Fruit fly (Drosophila melanogaster) whole organism, embryonic: ENCODE measurements around the gene heix.

Experiments
- Adf1 ChIP-seq: fragments of 200-800 bp; sonication (Bioruptor generic); IDR thresholded peaks from 2 replicates; pipeline ENCODE4 v1.3.6; 2022; ENCODE audit warnings: missing biosample characterization, missing genetic modification characterization
- Asciz ChIP-seq: fragments of 200-800 bp; sonication (Bioruptor generic); optimal IDR thresholded peaks from 2 replicates; lab custom pipeline; 2017; ENCODE audit warnings: missing biosample characterization, mild to moderate bottlenecking, missing genetic modification characterization, missing genetic modification reagents
- BEAF-32 ChIP-seq: fragments of 200-800 bp; sonication (Bioruptor generic); optimal IDR thresholded peaks from 3 replicates; lab custom pipeline; 2017; ENCODE audit warnings: missing biosample characterization, missing genetic modification characterization, mild to moderate bottlenecking, moderate library complexity, missing genetic modification reagents
- Bdp1 ChIP-seq: fragments of 200-800 bp; sonication (Bioruptor generic); optimal IDR thresholded peaks from 3 replicates; lab custom pipeline; 2016; ENCODE audit warnings: missing biosample characterization, missing genetic modification characterization
- CG10959 ChIP-seq: fragments of 200-800 bp; sonication (Bioruptor generic); IDR thresholded peaks from 2 replicates; pipeline ENCODE4 v1.3.6; 2022; ENCODE audit warnings: missing biosample characterization, missing genetic modification characterization
- CG12236 ChIP-seq: fragments of 200-800 bp; sonication (Bioruptor generic); optimal IDR thresholded peaks from 2 replicates; lab custom pipeline; 2016; ENCODE audit warnings: missing biosample characterization, missing genetic modification characterization
- CG12299 ChIP-seq: fragments of 200-800 bp; sonication (Bioruptor generic); optimal IDR thresholded peaks from 2 replicates; lab custom pipeline; 2018; ENCODE audit warnings: missing biosample characterization, mild to moderate bottlenecking, missing genetic modification characterization
- CG12769 ChIP-seq: fragments of 200-800 bp; sonication (Bioruptor generic); optimal IDR thresholded peaks from 2 replicates; lab custom pipeline; 2019; ENCODE audit warnings: missing biosample characterization, mild to moderate bottlenecking, missing genetic modification characterization, moderate library complexity
- CG14710 ChIP-seq: fragments of 200-800 bp; sonication (Bioruptor generic); optimal IDR thresholded peaks from 3 replicates; lab custom pipeline; 2019; ENCODE audit warnings: missing biosample characterization, mild to moderate bottlenecking, missing genetic modification characterization, moderate library complexity
- CG1529 ChIP-seq: fragments of 200-800 bp; sonication (Bioruptor generic); optimal IDR thresholded peaks from 3 replicates; lab custom pipeline; 2018; ENCODE audit warnings: missing biosample characterization, missing genetic modification characterization
- CG1647 ChIP-seq: fragments of 200-800 bp; sonication (Bioruptor generic); optimal IDR thresholded peaks from 3 replicates; lab custom pipeline; 2016; ENCODE audit warnings: missing biosample characterization, missing genetic modification characterization
- CG2129 ChIP-seq: fragments of 200-800 bp; sonication (Bioruptor generic); IDR thresholded peaks from 2 replicates; pipeline ENCODE4 v1.3.6; 2022; ENCODE audit warnings: missing biosample characterization, missing genetic modification characterization; ENCODE audit not compliant: partially characterized antibody
- CG2678 ChIP-seq: fragments of 200-800 bp; sonication (Bioruptor generic); optimal IDR thresholded peaks from 3 replicates; lab custom pipeline; 2019; ENCODE audit warnings: missing biosample characterization, mild to moderate bottlenecking, missing genetic modification characterization, moderate library complexity
- CG2712 ChIP-seq: fragments of 200-800 bp; optimal IDR thresholded peaks from 3 replicates; lab custom pipeline; 2019; ENCODE audit warnings: missing biosample characterization, mild to moderate bottlenecking, missing genetic modification characterization, moderate library complexity
- CG2889 ChIP-seq: fragments of 200-800 bp; sonication (Bioruptor generic); IDR thresholded peaks from 3 replicates; pipeline ENCODE4 v1.3.6; 2022; ENCODE audit warnings: missing biosample characterization, missing genetic modification characterization
- CG34224 ChIP-seq: fragments of 200-800 bp; sonication (Bioruptor generic); IDR thresholded peaks from 3 replicates; pipeline ENCODE4 v1.3.6; 2022; ENCODE audit warnings: missing biosample characterization, missing genetic modification characterization; ENCODE audit not compliant: partially characterized antibody
- CG3995 ChIP-seq: fragments of 200-800 bp; sonication (Bioruptor generic); optimal IDR thresholded peaks from 3 replicates; lab custom pipeline; 2016; ENCODE audit warnings: missing biosample characterization, missing genetic modification characterization
- CG4328 ChIP-seq: fragments of 200-800 bp; sonication (Bioruptor generic); optimal IDR thresholded peaks from 3 replicates; lab custom pipeline; 2017; ENCODE audit warnings: missing biosample characterization, missing genetic modification reagents, missing genetic modification characterization
- CG4730 ChIP-seq: fragments of 200-800 bp; sonication (Bioruptor generic); IDR thresholded peaks from 2 replicates; pipeline ENCODE4 v1.3.6; 2022; ENCODE audit warnings: missing biosample characterization, missing genetic modification characterization
- CG6689 ChIP-seq: fragments of 200-800 bp; sonication (Bioruptor generic); IDR thresholded peaks from 2 replicates; pipeline ENCODE4 v1.3.6; 2022; ENCODE audit warnings: missing biosample characterization, missing genetic modification characterization
- CG8944 ChIP-seq: fragments of 200-800 bp; sonication (Bioruptor generic); optimal IDR thresholded peaks from 3 replicates; lab custom pipeline; 2016; ENCODE audit warnings: missing biosample characterization, missing genetic modification characterization
- CTCF ChIP-seq: fragments of 200-800 bp; sonication (Bioruptor generic); optimal IDR thresholded peaks from 2 replicates; lab custom pipeline; 2017; ENCODE audit warnings: missing biosample characterization, mild to moderate bottlenecking, missing genetic modification characterization, moderate library complexity
- Dip3 ChIP-seq: fragments of 200-800 bp; sonication (Bioruptor generic); optimal IDR thresholded peaks from 3 replicates; lab custom pipeline; 2016; ENCODE audit warnings: missing biosample characterization, missing genetic modification characterization
- GATAe ChIP-seq: fragments of 200-800 bp; sonication (Bioruptor generic); conservative IDR thresholded peaks from 2 replicates; pipeline ENCODE4 v1.3.6; 2022; ENCODE audit warnings: missing biosample characterization, missing genetic modification characterization
- Hsf ChIP-seq: fragments of 200-800 bp; sonication (Bioruptor generic); optimal IDR thresholded peaks from 3 replicates; lab custom pipeline; 2016; ENCODE audit warnings: missing biosample characterization, missing genetic modification characterization
- MESR4 ChIP-seq: fragments of 200-800 bp; sonication (Bioruptor generic); optimal IDR thresholded peaks from 2 replicates; lab custom pipeline; 2018; ENCODE audit warnings: missing biosample characterization, mild to moderate bottlenecking, missing genetic modification characterization, moderate library complexity
- Oli ChIP-seq: fragments of 200-800 bp; sonication (Bioruptor generic); optimal IDR thresholded peaks from 2 replicates; lab custom pipeline; 2018; ENCODE audit warnings: missing biosample characterization, mild to moderate bottlenecking, missing genetic modification characterization, moderate library complexity
- PHDP ChIP-seq: fragments of 200-800 bp; sonication (Bioruptor generic); optimal IDR thresholded peaks from 3 replicates; lab custom pipeline; 2018; ENCODE audit warnings: missing biosample characterization, mild to moderate bottlenecking, missing genetic modification characterization, moderate library complexity
- Ptx1 ChIP-seq: fragments of 200-800 bp; sonication (Bioruptor generic); IDR thresholded peaks from 2 replicates; pipeline ENCODE4 v1.3.6; 2022; ENCODE audit warnings: missing biosample characterization, missing genetic modification characterization
- Ravus ChIP-seq: fragments of 200-800 bp; sonication (Bioruptor generic); IDR thresholded peaks from 2 replicates; pipeline ENCODE4 v1.3.6; 2022; ENCODE audit warnings: missing biosample characterization, missing genetic modification characterization
- Six4 ChIP-seq: fragments of 200-800 bp; sonication (Bioruptor generic); optimal IDR thresholded peaks from 2 replicates; lab custom pipeline; 2016; ENCODE audit warnings: missing biosample characterization, missing genetic modification characterization
- Spps ChIP-seq: fragments of 200-800 bp; sonication (Bioruptor generic); optimal IDR thresholded peaks from 2 replicates; lab custom pipeline; 2018; ENCODE audit warnings: missing biosample characterization, mild to moderate bottlenecking, missing genetic modification characterization
- ac ChIP-seq: fragments of 200-800 bp; sonication (Bioruptor generic); optimal IDR thresholded peaks from 3 replicates; lab custom pipeline; 2017; ENCODE audit warnings: missing biosample characterization, mild to moderate bottlenecking, missing genetic modification characterization
- amos ChIP-seq: fragments of 200-800 bp; sonication (Bioruptor generic); IDR thresholded peaks from 2 replicates; pipeline ENCODE4 v1.3.6; 2022; ENCODE audit warnings: missing biosample characterization, missing genetic modification characterization; ENCODE audit not compliant: partially characterized antibody
- ara ChIP-seq: fragments of 200-800 bp; sonication (Bioruptor generic); IDR thresholded peaks from 2 replicates; pipeline ENCODE4 v1.3.6; 2022; ENCODE audit warnings: missing biosample characterization, missing genetic modification characterization
- btn ChIP-seq: fragments of 200-800 bp; sonication (Bioruptor generic); optimal IDR thresholded peaks from 2 replicates; lab custom pipeline; 2016; ENCODE audit warnings: missing biosample characterization, missing genetic modification characterization
- chinmo ChIP-seq: fragments of 200-800 bp; sonication (Bioruptor generic); IDR thresholded peaks from 4 replicates; pipeline ENCODE4 v1.3.6; 2022; ENCODE audit warnings: missing biosample characterization, missing genetic modification characterization; ENCODE audit not compliant: partially characterized antibody
- dmrt99B ChIP-seq: fragments of 200-800 bp; sonication (Bioruptor generic); optimal IDR thresholded peaks from 2 replicates; lab custom pipeline; 2018; ENCODE audit warnings: missing biosample characterization, mild to moderate bottlenecking, missing genetic modification characterization, moderate library complexity
- emc ChIP-seq: fragments of 200-800 bp; sonication (Bioruptor generic); optimal IDR thresholded peaks from 2 replicates; lab custom pipeline; 2016; ENCODE audit warnings: missing biosample characterization, missing genetic modification characterization
- eyg ChIP-seq: fragments of 200-800 bp; sonication (Bioruptor generic); optimal IDR thresholded peaks from 3 replicates; lab custom pipeline; 2016; ENCODE audit warnings: missing biosample characterization, missing genetic modification characterization
- h ChIP-seq: fragments of >200 bp; optimal IDR thresholded peaks from 2 replicates; lab custom pipeline; 2017
- hbn ChIP-seq: fragments of 200-800 bp; sonication (Bioruptor generic); IDR thresholded peaks from 2 replicates; pipeline ENCODE4 v1.3.6; 2022; ENCODE audit warnings: missing biosample characterization, missing genetic modification characterization; ENCODE audit not compliant: partially characterized antibody
- lab ChIP-seq: fragments of 200-800 bp; sonication (Bioruptor generic); optimal IDR thresholded peaks from 3 replicates; lab custom pipeline; 2017; ENCODE audit warnings: missing biosample characterization, missing genetic modification characterization, mild to moderate bottlenecking, moderate library complexity, missing genetic modification reagents
- nau ChIP-seq: fragments of 200-800 bp; sonication (Bioruptor generic); optimal IDR thresholded peaks from 3 replicates; lab custom pipeline; 2017; ENCODE audit warnings: missing biosample characterization, mild to moderate bottlenecking, missing genetic modification characterization, missing genetic modification reagents
- pan ChIP-seq, 4 experiments: fragments of >200 bp in 3 of 4; fragments of 200-800 bp in 1 of 4; sonication (Bioruptor generic) in 1 of 4; optimal IDR thresholded peaks in 3 of 4; IDR thresholded peaks in 1 of 4; 2 replicates each; pipeline versions ENCODE4 v1.3.6 to Lab custom; 2017 to 2022; ENCODE audit warnings: missing biosample characterization in 2 of 4, missing genetic modification characterization in 2 of 4, mixed read lengths in 1 of 4
- prd ChIP-seq, 3 experiments: fragments of >200 bp in 2 of 3; fragments of 200-800 bp in 1 of 3; sonication (Bioruptor generic) in 1 of 3; optimal IDR thresholded peaks in 2 of 3; IDR thresholded peaks in 1 of 3; 2 replicates in 2 of 3; 3 replicates in 1 of 3; pipeline versions ENCODE4 v1.3.6 to Lab custom; 2017 to 2022; ENCODE audit warnings: missing biosample characterization in 1 of 3, missing genetic modification characterization in 1 of 3
- vfl ChIP-seq: fragments of 200-800 bp; sonication (Bioruptor generic); optimal IDR thresholded peaks from 2 replicates; lab custom pipeline; 2016; ENCODE audit warnings: missing biosample characterization, missing genetic modification characterization
- zfh2 ChIP-seq: fragments of 200-800 bp; sonication (Bioruptor generic); optimal IDR thresholded peaks from 2 replicates; lab custom pipeline; 2016; ENCODE audit warnings: missing biosample characterization, missing genetic modification characterization

Gene heix

dm6 chr2L:16325515-16326257, 26.0 kb upstream of the heix start, which contains the start of gene cact (continued):
- TF ChIP-seq dmrt99B (tag; lab: Kevin White, UChicago) (peak; percentile 87), pan (optimal IDR thresholded peaks at IDR 0.05; lab: Kevin White, UChicago) (no peak), pan (GFP tag; optimal IDR thresholded peaks at IDR 0.05 in 1 of 2, IDR thresholded peaks at IDR 0.05 in 1 of 2) (peak in 1 of 2 experiments; percentile 89), Ravus (GFP tag; lab: Robert Waterston, UW) (peak; percentile 75), CG12299 (tag; lab: Kevin White, UChicago) (peak; percentile 89), Ptx1 (GFP tag; lab: Robert Waterston, UW) (peak; percentile 95), Spps (tag; lab: Kevin White, UChicago) (peak; percentile 92), h (lab: Kevin White, UChicago) (no peak), CG2129 (GFP tag; lab: Robert Waterston, UW) (no peak), CTCF (GFP tag; lab: Kevin White, UChicago) (peak; percentile 45), CG12769 (tag; lab: Kevin White, UChicago) (peak; percentile 40), CG34224 (GFP tag; lab: Robert Waterston, UW) (no peak), ac (GFP tag; lab: Kevin White, UChicago) (peak; percentile 72), ara (GFP tag; lab: Robert Waterston, UW) (peak; percentile 79), hbn (GFP tag; lab: Robert Waterston, UW) (peak; percentile 61), MESR4 (GFP tag; lab: Kevin White, UChicago) (peak; percentile 29), CG8944 (GFP tag; lab: Kevin White, UChicago) (peak; percentile 91), CG3995 (peak; percentile 56), CG1529 (GFP tag; lab: Kevin White, UChicago) (peak; percentile 82), Six4 (GFP tag; lab: Kevin White, UChicago) (peak; percentile 86), Hsf (GFP tag; lab: Kevin White, UChicago) (peak; percentile 95), zfh2 (GFP tag; lab: Kevin White, UChicago) (peak; percentile 96), Asciz (GFP tag; lab: Kevin White, UChicago) (peak; percentile 84), CG2889 (GFP tag; lab: Robert Waterston, UW) (peak; percentile 68; the same call in 2 of the 3 replicates), btn (GFP tag; lab: Kevin White, UChicago) (peak; percentile 77), CG2712 (tag; lab: Kevin White, UChicago) (peak; percentile 95), CG12236 (GFP tag; lab: Kevin White, UChicago) (peak; percentile 92), CG10959 (peak; percentile 83), BEAF-32 (GFP tag; lab: Kevin White, UChicago) (peak; percentile 70), amos (GFP tag; lab: Robert Waterston, UW) (0 out of 2 replicates have a peak, but pooled peaks have one; percentile 30), GATAe (GFP tag; lab: Robert Waterston, UW) (peak; percentile 59; the same call in 1 of the 2 replicates), vfl (GFP tag; lab: Kevin White, UChicago) (peak; percentile 93), Dip3 (GFP tag; lab: Kevin White, UChicago) (peak; percentile 94), eyg (GFP tag; lab: Kevin White, UChicago) (peak; percentile 89), prd (optimal IDR thresholded peaks at IDR 0.05; lab: Kevin White, UChicago) (no peak), prd (GFP tag; IDR thresholded peaks at IDR 0.05; lab: Robert Waterston, UW) (peak; percentile 94), lab (GFP tag; lab: Kevin White, UChicago) (peak; percentile 95), chinmo (GFP tag; lab: Robert Waterston, UW) (peak; percentile 92; the same call in 3 of the 4 replicates), CG2678 (tag; lab: Kevin White, UChicago) (peak; percentile 93), CG14710 (peak; percentile 96), CG4328 (GFP tag; lab: Kevin White, UChicago) (peak; percentile 86), Bdp1 (peak; percentile 89), nau (peak; percentile 83), Oli (tag; lab: Kevin White, UChicago) (peak; percentile 92), CG6689 (GFP tag; lab: Robert Waterston, UW) (peak; percentile 89), CG1647 (GFP tag; lab: Kevin White, UChicago) (peak; percentile 90), Adf1 (peak; percentile 65; the same call in 1 of the 2 replicates), emc (GFP tag; lab: Kevin White, UChicago) (peak; percentile 87), PHDP (tag; lab: Kevin White, UChicago) (peak; percentile 95), CG4730 (GFP tag; lab: Robert Waterston, UW) (peak; percentile 83)
